Worm (Caenorhabditis elegans) whole organism, mixed stage, embryonic: Measurements from ENCODE around the gene lgc-27.

Experiments
- elt-3 ChIP-seq: fragments of 150-350 bp; optimal IDR thresholded peaks from 2 replicates; lab custom pipeline; 2014; ENCODE audit warnings: missing biosample characterization, missing genetic modification characterization
- lin-13 ChIP-seq: fragments of 150-350 bp; optimal IDR thresholded peaks from 2 replicates; lab custom pipeline; 2014; ENCODE audit warnings: missing biosample characterization, missing genetic modification characterization
- mep-1 ChIP-seq: fragments of 150-350 bp; optimal IDR thresholded peaks from 2 replicates; lab custom pipeline; 2017; ENCODE audit warnings: missing biosample characterization, missing genetic modification reagents, missing genetic modification characterization, inconsistent platforms
- snpc-4 ChIP-seq: fragments of 150-350 bp; optimal IDR thresholded peaks from 2 replicates; lab custom pipeline; 2014; ENCODE audit warnings: missing biosample characterization, missing genetic modification characterization
- unc-120 ChIP-seq: sonication (generic microtip); optimal IDR thresholded peaks from 2 replicates; lab custom pipeline; 2017; ENCODE audit warnings: missing genetic modification characterization, missing compliant biosample characterization; ENCODE audit not compliant: poor library complexity, severe bottlenecking
- unc-62 ChIP-seq: fragments of 150-350 bp; optimal IDR thresholded peaks from 2 replicates; lab custom pipeline; 2014; ENCODE audit warnings: missing biosample characterization, missing genetic modification reagents, missing genetic modification characterization
- ztf-11 ChIP-seq: fragments of 150-350 bp; optimal IDR thresholded peaks from 2 replicates; lab custom pipeline; 2014; ENCODE audit warnings: missing biosample characterization, missing genetic modification characterization

DNA sequence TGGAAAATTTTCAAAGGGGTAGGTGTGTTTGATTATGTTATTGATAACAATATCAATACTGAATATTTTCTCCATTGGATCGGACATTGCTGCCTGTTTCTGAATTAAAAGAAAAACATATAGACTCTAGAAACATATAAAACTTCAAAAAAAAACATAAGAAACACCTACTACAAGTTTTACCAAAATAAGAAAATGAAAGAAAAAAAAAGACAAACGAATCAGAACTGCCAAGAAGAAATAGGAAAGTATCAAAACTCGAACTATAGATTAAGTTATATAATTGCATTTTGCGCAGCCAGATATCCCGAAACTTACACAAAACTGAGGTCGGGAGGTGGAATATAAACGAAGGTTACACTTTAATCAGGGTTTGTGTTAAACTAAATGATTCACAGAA lies 16.5 kb downstream of the lgc-27 start, which contains the start of gene T05A7.11:
- TF ChIP-seq unc-62 (GFP tag; lab: Kevin White, UChicago) (no peak), unc-120 (no peak), lin-13 (tag; lab: Kevin White, UChicago) (no peak), ztf-11 (tag; lab: Kevin White, UChicago) (no peak), snpc-4 (tag; lab: Kevin White, UChicago) (no peak), mep-1 (no peak), elt-3 (tag; lab: Kevin White, UChicago) (no peak)
